Worm (Caenorhabditis elegans) whole organism, dauer: ENCODE measurements around the gene nhr-197.
"Not testable (repeated sequence)": the region's sequence is repeated elsewhere in the genome, so short reads cannot be mapped to it uniquely, and the experiment has no call there.

Source experiments
- unc-62 ChIP-seq: sonication (generic microtip); optimal IDR thresholded peaks from 2 replicates; lab custom pipeline; 2017; ENCODE audit warnings: missing biosample characterization, missing genetic modification reagents, missing genetic modification characterization

The nhr-197 gene

DNA sequence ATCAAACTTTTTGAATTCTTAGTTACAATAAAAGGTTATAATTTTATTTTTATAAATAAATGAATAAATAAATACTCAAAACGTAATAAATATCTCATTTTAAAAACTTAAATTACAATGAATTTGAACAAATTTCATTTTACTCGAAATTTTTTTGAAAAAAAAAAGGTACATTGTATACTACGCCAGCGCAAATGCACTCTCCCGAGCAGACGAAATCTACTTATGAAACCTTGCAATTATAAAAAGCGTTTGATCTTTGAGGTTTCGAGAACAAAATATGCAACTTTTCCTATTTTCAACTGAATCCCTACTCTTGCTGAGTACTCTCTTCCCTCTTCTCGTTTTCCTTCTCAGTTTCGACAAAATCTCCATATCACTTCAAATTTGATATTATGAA, at the start of gene nhr-197:
Gene nhr-197, plus strand, starts transcription at position 301 of the 400 bp plus-strand sequence.
- no peak for TF ChIP-seq unc-62

DNA sequence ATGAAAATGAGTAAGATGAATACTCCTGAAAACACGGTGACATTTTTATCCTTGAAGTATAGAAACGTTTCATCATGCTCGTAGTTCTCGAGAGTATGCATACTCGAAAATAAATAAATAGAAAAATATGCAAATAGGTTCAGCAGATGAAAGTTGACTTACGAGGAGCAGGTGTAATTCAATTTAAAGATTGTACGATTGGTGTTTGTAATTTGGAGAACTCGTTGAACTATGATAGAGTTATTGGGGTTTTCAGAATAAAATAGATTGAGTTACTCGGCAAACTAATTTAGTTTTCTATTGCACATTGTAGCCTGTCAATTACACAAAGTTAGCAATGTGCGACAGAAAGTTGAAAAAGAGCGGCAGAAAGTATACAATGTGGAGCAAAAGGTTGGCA, 48.9 kb upstream of the nhr-197 start, which contains the start of gene srz-44:
Gene srz-44, minus strand, starts transcription at position 101 of the 400 bp plus-strand sequence.
- no peak for TF ChIP-seq unc-62

DNA sequence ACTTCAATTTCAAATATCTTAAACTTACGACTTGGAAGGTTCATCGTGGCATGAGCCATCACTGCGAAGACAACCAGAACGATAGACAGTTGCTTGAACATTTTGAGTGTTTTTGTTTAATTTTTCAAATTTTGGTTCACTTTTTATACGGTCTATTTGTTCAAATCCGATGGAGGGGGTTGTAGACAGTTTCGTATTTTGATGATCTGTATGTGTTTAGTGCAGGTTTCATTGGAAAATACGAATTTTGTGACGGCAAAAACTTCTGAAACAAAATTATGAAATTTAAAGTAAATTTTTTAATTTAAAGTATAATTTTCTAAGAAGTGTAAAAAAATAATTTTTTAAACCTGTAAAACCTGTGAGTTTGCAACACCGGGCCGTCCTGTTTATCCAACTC, 44.6 kb upstream of the nhr-197 start, which contains the start of gene C55A1.4:
Gene C55A1.4, minus strand, starts transcription at position 101 of the 400 bp plus-strand sequence.
- not testable (repeated sequence) for TF ChIP-seq unc-62

DNA sequence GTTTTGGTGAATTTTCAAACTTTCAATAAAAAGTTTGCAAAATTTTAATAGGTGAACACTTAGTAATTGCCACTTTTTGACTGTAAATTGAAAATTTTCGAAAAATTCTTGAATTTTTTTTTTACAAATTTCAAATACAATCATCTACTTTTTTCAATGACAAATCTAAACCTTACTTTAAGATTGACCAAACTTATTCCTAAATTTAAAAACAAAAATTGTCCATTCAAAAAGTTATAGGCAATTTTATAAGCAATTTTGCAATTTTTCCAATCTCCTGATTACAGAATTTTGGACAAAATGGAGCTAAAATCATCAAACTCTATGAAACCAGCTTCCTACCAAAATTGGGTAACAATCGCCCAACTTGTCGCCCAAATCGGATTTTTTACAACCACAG, 43.2 kb upstream of the nhr-197 start, which contains the start of gene str-23:
Gene str-23, plus strand, starts transcription at position 301 of the 400 bp plus-strand sequence.
- TF ChIP-seq unc-62 = no peak

DNA sequence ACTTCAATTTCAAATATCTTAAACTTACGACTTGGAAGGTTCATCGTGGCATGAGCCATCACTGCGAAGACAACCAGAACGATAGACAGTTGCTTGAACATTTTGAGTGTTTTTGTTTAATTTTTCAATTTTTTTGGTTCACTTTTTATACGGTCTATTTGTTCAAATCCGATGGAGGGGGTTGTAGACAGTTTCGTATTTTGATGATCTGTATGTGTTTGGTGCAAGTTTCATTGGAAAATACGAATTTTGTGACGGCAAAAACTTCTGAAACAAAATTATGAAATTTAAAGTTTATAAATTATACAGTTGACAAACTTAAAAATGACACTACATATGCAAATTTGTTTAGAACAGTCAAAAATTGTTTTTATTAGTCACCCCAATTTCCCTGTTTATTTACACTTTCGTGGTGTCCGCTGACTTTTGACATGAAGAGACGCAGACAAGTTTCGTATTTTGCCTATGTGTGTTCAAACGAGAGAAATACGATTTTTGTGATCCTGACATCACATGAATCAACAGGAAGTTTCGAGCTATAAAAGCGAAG, 40.1 kb upstream of the nhr-197 start, which contains the start of the genes C55A1.7 and C55A1.6:
Gene C55A1.7, minus strand, starts transcription at position 101 of the 550 bp plus-strand sequence.
Gene C55A1.6, plus strand, starts transcription at position 500 of the 550 bp plus-strand sequence.
- TF ChIP-seq unc-62 = not testable (repeated sequence)

DNA sequence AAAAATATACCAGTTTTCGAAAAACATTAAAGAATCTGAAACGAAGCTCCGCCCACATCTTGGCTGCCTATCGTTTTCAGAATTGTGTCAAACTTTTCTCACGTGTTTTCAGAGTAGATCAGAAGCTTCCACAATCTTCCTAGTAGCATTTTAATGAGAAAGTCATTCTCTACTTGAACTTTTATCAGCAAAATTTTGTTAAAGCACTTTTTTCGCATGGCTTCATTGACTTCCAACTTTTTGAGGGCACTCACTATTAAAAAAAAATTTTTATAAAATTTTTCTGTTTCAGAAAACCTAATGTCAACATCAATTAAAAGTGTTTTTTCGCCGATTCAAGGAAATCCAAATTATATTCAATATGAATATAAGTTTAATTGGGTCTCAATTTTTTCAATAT, 37.6 kb upstream of the nhr-197 start, which contains the start of gene sru-42:
Gene sru-42, plus strand, starts transcription at position 301 of the 400 bp plus-strand sequence.
- no peak for TF ChIP-seq unc-62

DNA sequence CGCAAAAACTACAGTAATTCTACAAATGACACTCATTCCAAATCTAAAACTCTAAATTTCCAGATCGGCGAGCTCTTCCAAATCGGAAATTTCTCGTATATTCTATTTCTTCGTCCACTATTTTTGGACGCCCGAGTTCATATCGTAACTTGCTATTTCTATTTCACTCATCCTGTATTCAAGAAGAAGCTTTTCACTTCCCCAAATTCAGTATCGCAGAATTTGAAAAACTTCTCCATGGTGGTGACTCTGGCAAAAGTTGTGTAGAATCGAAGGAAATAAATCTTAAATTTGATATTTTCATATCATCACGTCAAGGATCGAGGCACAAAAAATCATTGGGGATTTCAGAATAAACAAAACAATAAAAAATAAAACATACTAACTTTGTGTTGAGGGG, 35.6 kb upstream of the nhr-197 start:
- no peak for TF ChIP-seq unc-62

DNA sequence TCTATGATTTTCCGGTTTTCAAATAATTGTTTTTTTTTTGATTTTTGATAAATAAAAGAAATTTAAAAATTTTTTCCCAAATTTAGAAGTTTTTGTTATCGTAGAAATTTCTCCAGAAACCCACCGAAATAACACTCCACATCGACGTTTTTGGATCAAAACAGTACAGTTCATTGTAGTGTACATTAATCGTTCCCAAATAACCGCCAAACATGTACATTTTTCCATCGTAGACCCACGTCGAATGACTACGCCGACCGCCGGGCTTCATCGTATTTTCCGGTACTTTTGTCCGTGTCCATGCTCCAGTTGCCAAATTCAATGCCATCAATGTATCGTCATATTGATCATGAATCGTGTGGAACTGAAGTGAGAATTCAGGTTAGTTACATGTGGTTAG, 33.6 kb upstream of the nhr-197 start, which contains the start of gene F53E4.2:
Gene F53E4.2, plus strand, starts transcription at position 301 of the 400 bp plus-strand sequence.
- no peak for TF ChIP-seq unc-62

DNA sequence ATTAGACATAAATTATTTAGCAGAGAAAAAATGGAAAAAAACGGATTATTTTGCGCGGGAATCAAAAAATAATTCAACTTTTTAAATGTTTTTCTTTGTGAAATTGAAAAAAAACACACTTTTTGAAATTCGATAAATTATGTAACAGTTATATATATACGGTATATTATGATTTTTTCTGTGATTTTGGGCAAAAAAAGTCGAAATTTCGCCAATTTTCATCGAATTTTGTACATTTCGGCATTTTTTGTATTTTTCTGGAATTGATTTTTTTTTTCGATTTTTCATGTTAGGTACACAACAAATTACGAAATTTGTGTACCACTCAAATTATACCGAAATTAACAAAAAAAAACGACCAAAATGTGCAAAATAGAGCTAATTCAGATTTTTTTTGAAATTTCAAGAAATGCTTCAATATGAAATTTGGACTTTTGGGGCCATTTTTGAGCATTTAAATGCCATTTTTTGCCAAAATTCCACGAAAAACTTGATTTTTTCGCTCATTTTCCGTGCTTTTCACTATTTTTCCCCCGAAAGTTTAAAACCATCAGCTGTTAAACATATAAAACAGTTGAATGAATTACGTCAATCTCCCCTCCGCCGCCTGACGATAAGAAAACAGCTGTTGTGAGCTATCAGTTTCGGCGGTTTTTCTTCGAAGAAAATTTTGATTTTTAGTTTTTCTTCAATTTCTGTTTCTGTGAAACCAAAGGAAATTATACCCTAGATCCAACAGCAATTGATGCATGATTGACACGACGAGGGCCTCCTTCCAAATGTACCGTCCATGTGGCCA, 29.3 kb upstream of the nhr-197 start:
- TF ChIP-seq unc-62 = no peak

DNA sequence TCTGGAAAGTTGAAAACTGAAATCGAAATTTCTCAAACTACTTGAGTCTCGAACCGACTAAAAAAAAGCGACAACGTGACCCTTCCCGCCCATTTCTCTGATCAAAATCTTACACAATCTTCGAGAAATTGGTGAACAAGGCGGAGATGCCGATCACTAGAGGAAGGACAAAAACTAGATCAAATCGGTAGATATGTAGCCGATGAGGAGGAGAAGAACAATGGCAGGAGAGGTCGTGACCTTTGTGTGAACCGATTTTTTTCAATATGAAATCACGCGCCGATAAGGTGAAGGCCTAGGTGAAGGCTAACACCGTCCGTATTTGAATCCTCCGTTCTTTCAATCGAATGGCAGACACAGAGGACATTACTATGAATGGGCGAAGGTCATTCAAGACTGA, 26.8 kb upstream of the nhr-197 start:
- TF ChIP-seq unc-62 = no peak

DNA sequence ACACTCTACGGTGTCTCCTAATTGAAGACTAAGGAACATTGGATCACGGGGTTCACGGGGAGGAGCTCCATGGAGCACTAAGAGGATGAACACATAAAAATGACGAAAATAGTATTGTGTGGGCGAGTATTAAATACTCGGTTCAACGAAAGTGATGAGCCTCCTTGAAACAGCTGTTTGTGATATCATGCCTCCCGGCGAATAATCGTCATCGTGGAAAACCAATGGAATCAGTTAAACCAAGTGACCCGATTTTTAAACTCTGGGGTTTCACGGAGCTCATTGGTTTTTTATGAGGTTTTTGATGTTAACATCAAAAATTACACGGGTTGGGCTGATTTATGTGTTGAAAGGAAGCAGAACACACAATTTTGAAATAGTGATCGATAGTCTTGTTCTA, 26.2 kb upstream of the nhr-197 start:
- no peak for TF ChIP-seq unc-62

DNA sequence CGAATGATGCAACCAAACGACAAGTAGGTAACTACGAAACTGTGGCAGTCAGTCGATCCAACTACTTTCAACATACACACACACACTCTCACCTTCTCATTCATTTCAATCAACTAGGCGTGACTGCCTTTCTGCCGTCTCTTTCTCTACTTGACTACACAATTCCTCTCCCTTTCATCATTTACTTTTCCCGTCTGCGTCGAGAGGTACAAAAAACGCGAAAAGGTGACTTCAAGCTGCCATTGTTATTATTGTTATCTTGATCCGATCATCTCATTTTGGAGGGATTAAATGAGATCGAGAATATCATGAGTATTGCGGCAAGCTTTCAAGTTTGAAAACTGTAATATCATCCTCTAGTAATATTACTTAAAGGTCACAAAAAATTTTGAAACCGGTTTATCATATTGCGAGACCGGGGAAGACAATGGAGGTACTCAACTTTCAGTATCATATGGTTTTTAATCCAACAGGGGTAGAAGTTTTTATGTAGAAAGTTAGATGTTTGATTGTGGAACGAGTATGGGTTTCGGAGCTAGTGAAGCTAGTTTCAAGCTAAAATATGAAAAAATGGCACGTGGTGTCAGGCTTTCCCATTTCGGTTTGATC, 23.6 kb upstream of the nhr-197 start:
- no peak for TF ChIP-seq unc-62

DNA sequence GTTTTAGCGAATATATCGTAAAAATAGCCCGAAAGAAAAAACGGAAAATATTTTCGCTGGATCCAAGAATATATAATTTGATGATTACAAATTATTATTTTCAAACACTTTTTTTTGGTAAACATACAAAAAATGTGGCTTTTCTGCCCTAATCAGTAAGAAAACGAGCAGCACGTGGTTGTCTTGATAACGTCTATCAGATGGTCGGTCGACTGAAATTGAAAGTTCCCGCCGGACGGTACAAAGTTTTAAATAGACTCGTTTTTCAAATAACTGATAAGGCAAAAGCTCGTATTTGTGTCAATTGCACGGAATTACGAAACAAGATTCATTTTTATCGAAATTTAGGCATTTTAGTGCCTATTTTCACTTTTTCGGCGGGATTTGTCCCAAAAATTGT, 21.0 kb upstream of the nhr-197 start:
- no peak for TF ChIP-seq unc-62

DNA sequence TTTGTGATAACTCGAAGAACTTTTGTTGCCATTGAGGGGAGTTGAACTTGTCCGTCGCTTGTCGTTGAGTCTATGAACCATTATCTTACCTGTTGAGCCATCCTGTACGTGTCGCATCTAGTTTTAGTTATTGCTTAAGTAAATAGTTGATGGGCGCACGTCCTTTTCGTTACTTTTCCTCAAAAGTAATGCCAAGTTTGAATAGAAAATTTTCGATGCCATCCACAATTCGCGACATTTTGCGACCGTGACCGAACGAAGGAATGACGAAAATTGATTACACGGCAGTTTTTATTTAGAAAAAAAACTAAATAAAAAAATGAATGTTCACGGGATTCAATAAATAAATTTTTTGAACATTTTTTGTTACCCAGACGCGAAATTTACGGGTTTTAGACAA, 19.6 kb upstream of the nhr-197 start, which contains the start of gene F53E4.1:
Gene F53E4.1, minus strand, starts transcription at position 101 of the 400 bp plus-strand sequence.
- TF ChIP-seq unc-62 = not testable (repeated sequence)

DNA sequence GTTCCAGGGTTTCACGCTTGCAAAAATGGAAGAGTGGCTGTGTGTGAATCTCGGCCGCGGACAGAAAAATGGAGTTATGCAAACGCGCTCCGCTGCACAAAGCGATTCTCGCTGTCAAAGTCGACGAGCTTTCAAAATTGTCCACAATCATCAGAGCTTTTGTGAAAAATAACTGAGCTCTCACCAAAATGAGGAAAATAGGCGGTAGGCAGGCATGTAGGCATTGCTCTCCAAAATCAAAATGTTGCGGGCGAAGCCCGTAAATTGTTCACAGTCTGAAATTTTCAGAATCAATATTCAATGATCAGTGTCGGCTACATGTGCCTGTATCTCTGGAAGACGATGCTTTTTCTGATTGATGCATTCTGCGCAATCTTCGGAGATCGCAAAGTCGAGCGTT, 18.9 kb upstream of the nhr-197 start, which contains the start of gene K06B4.4:
Gene K06B4.4, plus strand, starts transcription at position 301 of the 400 bp plus-strand sequence.
- TF ChIP-seq unc-62 = no peak

DNA sequence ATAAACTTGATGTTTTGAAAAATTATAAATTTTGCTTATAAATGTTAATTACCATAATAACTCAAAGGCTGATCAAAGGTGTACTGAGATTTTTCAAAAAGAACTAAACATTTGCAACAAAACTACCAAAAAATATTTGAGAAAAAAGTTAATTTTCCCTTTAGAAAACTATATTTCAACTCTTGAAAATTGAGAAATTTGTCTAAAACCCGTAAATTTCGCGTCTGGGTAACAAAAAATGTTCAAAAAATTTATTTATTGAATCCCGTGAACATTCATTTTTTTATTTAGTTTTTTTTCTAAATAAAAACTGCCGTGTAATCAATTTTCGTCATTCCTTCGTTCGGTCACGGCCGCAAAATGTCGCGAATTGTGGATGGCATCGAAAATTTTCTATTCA, 17.6 kb upstream of the nhr-197 start, which contains the start of gene K06B4.15:
Gene K06B4.15, plus strand, starts transcription at position 301 of the 400 bp plus-strand sequence.
- not testable (repeated sequence) for TF ChIP-seq unc-62

DNA sequence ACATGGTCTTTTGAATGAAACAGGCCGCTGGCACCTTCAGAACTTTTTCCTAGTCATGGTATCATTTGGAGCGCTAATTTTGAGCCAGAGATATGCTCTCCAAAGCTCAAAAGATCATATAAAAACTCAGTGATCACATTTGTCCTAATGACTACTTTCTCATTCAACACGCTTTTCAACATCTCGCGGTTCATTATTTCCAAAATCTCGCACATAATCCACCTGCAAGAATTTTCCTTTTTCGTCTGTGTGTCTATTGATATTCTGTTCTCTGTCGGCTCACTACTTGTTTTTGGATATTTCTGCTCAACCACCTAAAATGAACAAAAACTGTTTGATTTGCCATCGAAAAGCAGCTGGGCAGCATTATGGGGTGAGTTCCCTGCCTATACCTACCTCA, 14.1 kb upstream of the nhr-197 start, which contains the start of gene nhr-51:
Gene nhr-51, plus strand, starts transcription at position 301 of the 400 bp plus-strand sequence.
- TF ChIP-seq unc-62 = no peak
